Fruit fly (Drosophila melanogaster) whole organism: ENCODE measurements around the gene beat-IIb.

Experiments
- CG8478 ChIP-seq: fragments of >200 bp; optimal IDR thresholded peaks from 2 replicates; lab custom pipeline; 2018; ENCODE audit warnings: inconsistent platforms
- EcR ChIP-seq, 2 experiments: fragments of >200 bp; optimal IDR thresholded peaks; 2 replicates each; lab custom pipeline; 2017; ENCODE audit warnings: missing biosample characterization in 2 of 2, missing genetic modification characterization in 2 of 2, missing genetic modification reagents in 2 of 2
- pan ChIP-seq: fragments of >200 bp; optimal IDR thresholded peaks from 2 replicates; lab custom pipeline; 2017
- psq ChIP-seq: fragments of >200 bp; optimal IDR thresholded peaks from 2 replicates; lab custom pipeline; 2017
- usp ChIP-seq: fragments of >200 bp; optimal IDR thresholded peaks from 2 replicates; lab custom pipeline; 2017; ENCODE audit warnings: missing biosample characterization, missing genetic modification characterization, mixed read lengths

DNA sequence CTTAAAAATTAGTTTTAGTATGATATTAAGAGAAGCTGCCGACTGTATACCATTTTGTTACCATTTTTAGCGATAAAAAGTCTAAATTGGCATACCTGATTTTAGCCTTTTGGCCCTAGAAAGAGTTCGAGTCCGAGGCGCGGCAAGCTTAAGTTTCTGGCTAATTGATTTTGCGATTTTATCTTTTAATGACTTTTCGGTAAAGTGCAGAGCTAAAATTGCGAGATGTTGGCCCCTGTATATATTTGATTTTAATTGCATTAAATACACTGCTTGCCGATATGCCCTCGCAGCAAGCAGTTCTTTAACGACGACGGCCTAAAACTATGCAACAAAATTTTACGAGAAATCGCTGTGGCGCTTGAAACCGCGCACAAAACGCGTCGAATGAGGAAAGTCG lies 33.3 kb downstream of the beat-IIb start:
- TF ChIP-seq CG8478 (lab: Kevin White, UChicago) = no peak
- no peak for TF ChIP-seq psq (lab: Kevin White, UChicago)
- no peak for TF ChIP-seq pan (lab: Kevin White, UChicago)
- no peak for TF ChIP-seq usp (GFP tag; lab: Kevin White, UChicago)
- TF ChIP-seq EcR (GFP tag; optimal IDR thresholded peaks at IDR 0.05; lab: Kevin White, UChicago) = no peak
